Worm (Caenorhabditis elegans): ENCODE results near the gene F43C11.8.

F43C11.8 gene

DNA sequence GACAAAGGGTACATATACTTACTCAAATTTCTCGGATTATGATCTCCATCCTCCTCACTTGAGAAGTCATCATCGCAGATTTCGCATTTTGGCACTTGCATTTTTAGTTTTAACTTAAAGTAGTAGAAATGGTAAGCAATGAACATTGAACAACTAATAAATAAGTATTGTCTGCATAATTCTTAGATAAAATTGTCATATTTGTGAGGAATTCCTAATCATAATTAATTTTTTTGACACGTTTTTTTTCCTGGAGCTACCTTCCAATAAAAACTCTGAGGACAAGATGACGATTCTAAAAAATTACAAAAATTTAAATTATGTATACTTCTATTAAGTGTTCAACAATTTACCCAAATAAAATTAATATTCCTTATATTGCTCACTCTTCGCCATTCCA, 19.6 kb upstream of the F43C11.8 start, which contains the start of the genes trim-21 and B0281.1:
Gene trim-21 (minus strand): TSS at position 101 of the 400 bp plus-strand sequence.
Gene B0281.1 (plus strand): TSS at position 321 of the 400 bp plus-strand sequence.
- no peak for TF ChIP-seq ceh-16 (tag; optimal IDR thresholded peaks at IDR 0.05)
- no peak for TF ChIP-seq nhr-76 (tag; optimal IDR thresholded peaks at IDR 0.05)
- TF ChIP-seq elt-1 (tag; optimal IDR thresholded peaks at IDR 0.05): no peak
- no peak for TF ChIP-seq nhr-12 (tag; optimal IDR thresholded peaks at IDR 0.05)
- no peak for TF ChIP-seq ceh-9 (tag; optimal IDR thresholded peaks at IDR 0.05)
- TF ChIP-seq eor-1 (tag; optimal IDR thresholded peaks at IDR 0.05): no peak
- no peak for TF ChIP-seq jun-1 (tag; optimal IDR thresholded peaks at IDR 0.05)
- TF ChIP-seq ZK546.5 (tag; optimal IDR thresholded peaks at IDR 0.05): no peak

DNA sequence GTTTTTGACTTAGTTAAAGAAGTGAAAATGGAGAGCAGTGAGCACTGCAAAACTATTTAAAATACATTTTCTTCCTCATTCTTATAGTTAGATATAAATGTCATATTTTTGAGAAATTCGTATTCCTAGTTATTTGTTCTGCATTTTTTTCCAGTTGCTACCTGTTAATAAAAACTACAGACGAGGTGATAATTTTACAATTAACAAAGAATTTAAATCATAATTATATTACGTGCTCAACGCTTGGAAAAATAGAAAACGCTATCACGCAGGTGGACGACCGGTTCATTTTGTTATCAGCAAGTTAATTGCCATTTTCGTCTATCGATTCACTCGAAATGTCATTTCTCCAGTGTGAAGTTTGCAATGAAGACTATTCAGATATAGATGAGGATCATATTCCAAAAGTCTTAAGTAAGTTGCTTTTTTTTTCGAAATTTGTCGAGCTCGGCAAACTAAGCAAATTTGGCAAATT, 14.4 kb upstream of the F43C11.8 start, which contains the start of the genes ZK1240.5 and ZK1240.9:
Gene ZK1240.5 (minus strand): TSS at position 51 of the 475 bp plus-strand sequence.
Gene ZK1240.9 (plus strand): TSS at position 307 of the 475 bp plus-strand sequence.
- no peak for TF ChIP-seq skn-1 (tag; optimal IDR thresholded peaks at IDR 0.05)
- TF ChIP-seq elt-2 (tag; optimal IDR thresholded peaks at IDR 0.05): peak; percentile 74
- TF ChIP-seq daf-12 (tag; optimal IDR thresholded peaks at IDR 0.05): no peak
- TF ChIP-seq fos-1 (tag; optimal IDR thresholded peaks at IDR 0.05): no peak
- TF ChIP-seq ceh-28 (tag; optimal IDR thresholded peaks at IDR 0.05): no peak

DNA sequence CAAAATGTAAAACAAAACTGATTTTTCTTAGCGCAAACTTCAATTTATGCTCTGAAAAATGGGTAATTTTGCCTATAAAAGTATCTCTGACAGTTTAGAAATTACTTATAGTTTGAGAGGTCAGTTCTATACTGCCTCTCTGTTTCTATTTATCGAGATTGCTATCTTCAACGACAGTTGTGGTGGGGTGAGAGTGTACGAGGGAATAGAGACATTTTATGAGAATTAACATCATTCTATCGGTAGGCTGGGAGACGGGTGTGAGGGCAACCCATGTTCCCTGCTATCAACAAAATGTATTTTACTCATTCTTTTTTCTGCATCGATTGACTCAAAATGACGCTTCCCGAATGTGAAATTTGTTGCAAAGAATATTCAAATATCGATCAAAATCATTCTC, 12.2 kb upstream of the F43C11.8 start, which contains the start of gene ZK1240.3:
Gene ZK1240.3 (plus strand): TSS at position 238 of the 400 bp plus-strand sequence.
- TF ChIP-seq nhr-28 (tag; optimal IDR thresholded peaks at IDR 0.05) (no peak), eor-1 (tag; optimal IDR thresholded peaks at IDR 0.05) (no peak), elt-1 (tag; optimal IDR thresholded peaks at IDR 0.05) (no peak), lsy-12 (tag; optimal IDR thresholded peaks at IDR 0.05) (no peak), nhr-23 (tag; optimal IDR thresholded peaks at IDR 0.05) (no peak), nhr-25 (tag; optimal IDR thresholded peaks at IDR 0.05) (no peak), pqm-1 (tag; optimal IDR thresholded peaks at IDR 0.05) (peak; percentile 59), elt-2 (tag; optimal IDR thresholded peaks at IDR 0.05) (peak; percentile 82), ceh-28 (tag; optimal IDR thresholded peaks at IDR 0.05) (no peak), fkh-2 (tag; optimal IDR thresholded peaks at IDR 0.05) (no peak)

DNA sequence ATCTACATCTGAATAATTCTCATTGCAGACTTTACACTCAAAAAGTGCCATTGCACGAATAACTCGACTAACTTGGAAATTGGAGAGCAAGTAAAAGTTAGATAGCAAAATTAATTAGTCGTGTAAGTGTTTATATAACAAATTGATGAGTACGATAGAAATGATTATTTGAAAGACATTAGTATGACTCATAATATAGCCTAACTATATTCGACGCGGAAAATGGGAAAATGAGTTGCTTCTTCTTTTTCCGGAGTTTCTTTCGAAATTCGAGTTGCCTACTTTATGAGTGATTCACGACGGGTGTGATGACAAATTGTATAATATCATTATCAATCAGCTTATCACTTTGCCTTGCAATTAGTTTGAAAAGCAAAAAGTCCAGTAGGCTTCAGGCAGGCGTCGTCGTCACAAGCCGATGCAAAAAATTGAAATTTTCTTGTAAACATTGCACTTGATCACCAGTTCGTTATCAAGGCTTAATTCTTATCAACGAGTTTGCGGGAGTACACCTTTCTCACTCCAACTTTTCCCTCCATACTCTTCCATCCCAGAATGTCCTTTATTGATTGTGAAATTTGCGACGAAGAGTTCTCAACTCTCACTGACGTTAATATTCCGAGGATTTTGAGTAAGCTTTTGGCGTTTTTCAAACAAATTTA, 9.3 kb upstream of the F43C11.8 start, which contains the start of the genes ZK1240.6 and ZK1240.2:
Gene ZK1240.6 (minus strand): TSS at position 51 of the 662 bp plus-strand sequence.
Gene ZK1240.2 (plus strand): TSS at position 520 of the 662 bp plus-strand sequence.
- no peak for TF ChIP-seq unc-62 (GFP tag; optimal IDR thresholded peaks at IDR 0.05)
- no peak for TF ChIP-seq nhr-28 (tag; optimal IDR thresholded peaks at IDR 0.05)
- peak; percentile 93 for TF ChIP-seq elt-2 (tag; optimal IDR thresholded peaks at IDR 0.05)
- TF ChIP-seq jun-1 (tag; optimal IDR thresholded peaks at IDR 0.05): peak; percentile 50
- peak; percentile 46 for TF ChIP-seq pqm-1 (tag; optimal IDR thresholded peaks at IDR 0.05)
- TF ChIP-seq ceh-16 (tag; optimal IDR thresholded peaks at IDR 0.05): no peak
- TF ChIP-seq pha-4 (tag; optimal IDR thresholded peaks at IDR 0.05): peak; percentile 24
- TF ChIP-seq nhr-25 (tag; optimal IDR thresholded peaks at IDR 0.05): no peak
- TF ChIP-seq nhr-77 (tag; optimal IDR thresholded peaks at IDR 0.05): no peak

DNA sequence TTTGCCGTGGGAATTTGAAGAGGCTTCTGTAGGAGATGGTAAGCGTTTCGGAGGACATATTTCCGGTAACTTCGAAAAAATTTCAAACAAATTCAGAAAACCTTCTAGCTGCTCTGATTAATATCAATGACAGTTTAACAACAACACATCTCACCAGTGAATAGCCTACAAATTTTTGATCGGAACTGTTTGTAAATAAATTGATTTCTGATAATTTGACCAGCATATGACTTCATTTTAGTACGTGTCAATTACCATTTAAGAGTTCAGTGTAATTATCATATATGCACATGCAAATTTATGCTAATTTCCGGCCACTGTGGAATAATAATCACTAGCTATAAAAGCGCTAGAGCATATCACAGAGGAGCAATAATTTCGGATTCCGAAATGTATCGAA, 7.4 kb upstream of the F43C11.8 start, which contains the start of gene ZK1240.11:
Gene ZK1240.11 (plus strand): TSS at position 301 of the 400 bp plus-strand sequence.
- TF ChIP-seq snpc-4 (tag; optimal IDR thresholded peaks at IDR 0.05): no peak
- TF ChIP-seq nhr-12 (tag; optimal IDR thresholded peaks at IDR 0.05): no peak
- no peak for TF ChIP-seq lsy-12 (tag; optimal IDR thresholded peaks at IDR 0.05)
- no peak for TF ChIP-seq mdl-1 (tag; optimal IDR thresholded peaks at IDR 0.05)
- TF ChIP-seq unc-62 (GFP tag; optimal IDR thresholded peaks at IDR 0.05): no peak

DNA sequence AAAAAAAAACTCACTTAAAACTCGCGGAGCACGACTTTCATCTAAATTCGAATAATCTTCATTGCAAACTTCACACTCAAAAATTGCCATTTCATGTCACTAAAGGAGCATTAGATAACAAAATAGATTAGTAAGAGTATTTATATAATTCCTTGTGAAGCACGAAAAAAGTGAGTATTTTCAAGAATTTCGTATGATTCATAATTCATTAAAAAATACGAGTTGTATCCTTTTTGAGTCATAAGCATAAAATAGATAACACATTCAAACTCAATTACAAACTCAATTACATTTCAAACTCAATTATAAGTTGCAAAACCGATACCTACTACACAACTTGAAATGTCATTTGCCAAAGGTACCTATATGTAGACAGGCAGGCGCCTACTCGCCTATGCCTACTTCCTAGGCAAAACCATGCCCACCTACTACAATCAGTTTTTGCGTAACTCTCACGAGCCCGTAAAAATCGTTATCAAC, 3.3 kb upstream of the F43C11.8 start, which contains the start of the genes ZK1240.8 and ZK1240.1:
Gene ZK1240.8 (minus strand): TSS at position 101 of the 480 bp plus-strand sequence.
Gene ZK1240.1 (plus strand): TSS at position 430 of the 480 bp plus-strand sequence.
- TF ChIP-seq nhr-12 (tag; optimal IDR thresholded peaks at IDR 0.05) (no peak), skn-1 (tag; optimal IDR thresholded peaks at IDR 0.05) (no peak), nhr-77 (tag; optimal IDR thresholded peaks at IDR 0.05) (no peak), eor-1 (tag; optimal IDR thresholded peaks at IDR 0.05) (no peak), fkh-10 (GFP tag; optimal IDR thresholded peaks at IDR 0.05) (no peak)

DNA sequence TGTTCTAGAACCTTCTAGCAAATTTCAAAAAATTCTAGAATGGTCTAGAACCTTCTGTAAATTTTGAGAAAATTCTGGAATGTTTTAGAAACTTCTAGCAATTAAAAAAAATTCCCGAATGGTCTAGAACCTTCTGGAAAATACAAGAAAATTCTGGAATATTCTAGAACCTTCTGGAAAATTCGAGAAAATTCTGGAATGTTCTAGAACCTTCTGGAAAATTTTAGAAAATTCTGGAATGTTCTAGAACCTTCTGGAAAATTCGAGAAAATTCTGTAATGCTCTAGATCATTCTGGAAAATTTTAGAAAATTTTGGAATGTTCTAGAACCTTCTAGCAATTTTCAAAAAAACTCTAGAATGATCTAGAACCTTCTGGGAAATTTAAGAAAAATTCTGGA, 1.9 kb upstream of the F43C11.8 start:
- TF ChIP-seq mdl-1 (tag; optimal IDR thresholded peaks at IDR 0.05): no peak
- TF ChIP-seq nhr-237 (tag; optimal IDR thresholded peaks at IDR 0.05): no peak
- TF ChIP-seq nhr-77 (tag; optimal IDR thresholded peaks at IDR 0.05): no peak
- TF ChIP-seq fos-1 (tag; optimal IDR thresholded peaks at IDR 0.05): no peak
- no peak for TF ChIP-seq nhr-25 (tag; optimal IDR thresholded peaks at IDR 0.05)
- TF ChIP-seq aly-2 (tag; optimal IDR thresholded peaks at IDR 0.05): no peak
- no peak for TF ChIP-seq ztf-4 (tag; optimal IDR thresholded peaks at IDR 0.05)
- no peak for TF ChIP-seq unc-62 (GFP tag; optimal IDR thresholded peaks at IDR 0.05)
- no peak for TF ChIP-seq egl-5 (tag; optimal IDR thresholded peaks at IDR 0.05)
- no peak for TF ChIP-seq R02D3.7 (tag; optimal IDR thresholded peaks at IDR 0.05)
- TF ChIP-seq lin-39 (tag; optimal IDR thresholded peaks at IDR 0.05): no peak
